Worm (Caenorhabditis elegans) whole organism, mixed stage, embryonic: Measurements from ENCODE around the gene Y97E10AL.1.

ENCODE experiments used
- bed-3 ChIP-seq: fragments of 200-800 bp; sonication (Bioruptor generic); optimal IDR thresholded peaks from 3 replicates; lab custom pipeline; 2018; ENCODE audit warnings: mild to moderate bottlenecking, missing genetic modification characterization, moderate library complexity, missing compliant biosample characterization
- ceh-39 ChIP-seq: fragments of 150-350 bp; optimal IDR thresholded peaks from 2 replicates; lab custom pipeline; 2014; ENCODE audit warnings: missing biosample characterization, missing genetic modification characterization
- ceh-43 ChIP-seq: fragments of 200-800 bp; sonication (Bioruptor generic); optimal IDR thresholded peaks from 2 replicates; lab custom pipeline; 2018; ENCODE audit warnings: mild to moderate bottlenecking, missing genetic modification characterization, moderate library complexity, missing compliant biosample characterization
- ceh-83 ChIP-seq: fragments of 200-800 bp; sonication (Bioruptor generic); optimal IDR thresholded peaks from 2 replicates; lab custom pipeline; 2018; ENCODE audit warnings: mild to moderate bottlenecking, missing genetic modification characterization, missing compliant biosample characterization
- ces-1 ChIP-seq: fragments of 150-350 bp; optimal IDR thresholded peaks from 2 replicates; lab custom pipeline; 2014; ENCODE audit warnings: missing biosample characterization, missing genetic modification reagents, missing genetic modification characterization
- cnd-1 ChIP-seq: fragments of 200-800 bp; sonication (Bioruptor generic); optimal IDR thresholded peaks from 2 replicates; lab custom pipeline; 2018; ENCODE audit warnings: mild to moderate bottlenecking, missing genetic modification characterization, missing compliant biosample characterization
- drap-1 ChIP-seq: fragments of 200-800 bp; sonication (Bioruptor generic); optimal IDR thresholded peaks from 3 replicates; lab custom pipeline; 2018; ENCODE audit warnings: mild to moderate bottlenecking, missing genetic modification characterization, missing compliant biosample characterization
- elt-1 ChIP-seq: sonication (generic microtip); optimal IDR thresholded peaks from 2 replicates; lab custom pipeline; 2017; ENCODE audit warnings: missing genetic modification characterization, mild to moderate bottlenecking, missing compliant biosample characterization, antibody characterized with exemption, moderate library complexity, borderline replicate concordance; ENCODE audit not compliant: insufficient read depth
- elt-3 ChIP-seq: fragments of 150-350 bp; optimal IDR thresholded peaks from 2 replicates; lab custom pipeline; 2014; ENCODE audit warnings: missing biosample characterization, missing genetic modification characterization
- flh-1 ChIP-seq: fragments of 200-800 bp; sonication (Bioruptor generic); optimal IDR thresholded peaks from 2 replicates; lab custom pipeline; 2018; ENCODE audit warnings: mild to moderate bottlenecking, missing genetic modification characterization, moderate library complexity, missing compliant biosample characterization
- ham-2 ChIP-seq: fragments of 200-800 bp; sonication (Bioruptor generic); optimal IDR thresholded peaks from 2 replicates; lab custom pipeline; 2018; ENCODE audit warnings: mild to moderate bottlenecking, missing genetic modification characterization, missing compliant biosample characterization
- hlh-1 ChIP-seq: fragments of 150-350 bp; optimal IDR thresholded peaks from 2 replicates; lab custom pipeline; 2014; ENCODE audit warnings: missing biosample characterization, missing genetic modification reagents, missing genetic modification characterization
- lin-13 ChIP-seq: fragments of 150-350 bp; optimal IDR thresholded peaks from 2 replicates; lab custom pipeline; 2014; ENCODE audit warnings: missing biosample characterization, missing genetic modification characterization
- lin-32 ChIP-seq: fragments of 200-800 bp; sonication (Bioruptor generic); optimal IDR thresholded peaks from 2 replicates; lab custom pipeline; 2018; ENCODE audit warnings: mild to moderate bottlenecking, missing genetic modification characterization, missing compliant biosample characterization
- lsy-2 ChIP-seq: fragments of 150-350 bp; optimal IDR thresholded peaks from 2 replicates; lab custom pipeline; 2014; ENCODE audit warnings: missing biosample characterization, missing genetic modification characterization
- mab-5 ChIP-seq: fragments of 150-350 bp; optimal IDR thresholded peaks from 2 replicates; lab custom pipeline; 2014; ENCODE audit warnings: missing biosample characterization, missing genetic modification characterization
- mep-1 ChIP-seq: fragments of 150-350 bp; optimal IDR thresholded peaks from 2 replicates; lab custom pipeline; 2017; ENCODE audit warnings: missing biosample characterization, missing genetic modification reagents, missing genetic modification characterization, inconsistent platforms
- mls-2 ChIP-seq: sonication (generic microtip); optimal IDR thresholded peaks from 2 replicates; lab custom pipeline; 2016; ENCODE audit warnings: mild to moderate bottlenecking, missing genetic modification characterization, moderate library complexity, missing compliant biosample characterization
- nhr-12 ChIP-seq: fragments of 150-350 bp; optimal IDR thresholded peaks from 2 replicates; lab custom pipeline; 2014; ENCODE audit warnings: missing biosample characterization, missing genetic modification characterization
- nhr-2 ChIP-seq: fragments of 150-350 bp; optimal IDR thresholded peaks from 2 replicates; lab custom pipeline; 2014; ENCODE audit warnings: missing biosample characterization, missing genetic modification characterization
- nhr-237 ChIP-seq: fragments of 150-350 bp; optimal IDR thresholded peaks from 2 replicates; lab custom pipeline; 2014; ENCODE audit warnings: missing biosample characterization, missing genetic modification characterization
- nhr-28 ChIP-seq: fragments of 150-350 bp; optimal IDR thresholded peaks from 2 replicates; lab custom pipeline; 2014; ENCODE audit warnings: missing biosample characterization, missing genetic modification characterization
- nhr-76 ChIP-seq: sonication (generic microtip); optimal IDR thresholded peaks from 2 replicates; lab custom pipeline; 2017; ENCODE audit warnings: missing biosample characterization, missing genetic modification characterization
- pha-4 ChIP-seq: fragments of 150-350 bp; optimal IDR thresholded peaks from 2 replicates; lab custom pipeline; 2018; ENCODE audit warnings: missing biosample characterization, missing genetic modification reagents, missing genetic modification characterization
- snpc-4 ChIP-seq: fragments of 150-350 bp; optimal IDR thresholded peaks from 2 replicates; lab custom pipeline; 2014; ENCODE audit warnings: missing biosample characterization, missing genetic modification characterization
- sptf-1 ChIP-seq: sonication (generic microtip); optimal IDR thresholded peaks from 2 replicates; lab custom pipeline; 2017; ENCODE audit warnings: mild to moderate bottlenecking, missing genetic modification characterization, moderate library complexity, missing compliant biosample characterization
- tbx-8 ChIP-seq: fragments of 200-800 bp; sonication (Bioruptor generic); optimal IDR thresholded peaks from 2 replicates; lab custom pipeline; 2018; ENCODE audit warnings: mild to moderate bottlenecking, missing genetic modification characterization, moderate library complexity, missing compliant biosample characterization
- unc-120 ChIP-seq: sonication (generic microtip); optimal IDR thresholded peaks from 2 replicates; lab custom pipeline; 2017; ENCODE audit warnings: missing genetic modification characterization, missing compliant biosample characterization; ENCODE audit not compliant: poor library complexity, severe bottlenecking
- unc-39 ChIP-seq: fragments of 150-350 bp; optimal IDR thresholded peaks from 2 replicates; lab custom pipeline; 2014; ENCODE audit warnings: missing biosample characterization, missing genetic modification characterization
- unc-62 ChIP-seq: fragments of 150-350 bp; optimal IDR thresholded peaks from 2 replicates; lab custom pipeline; 2014; ENCODE audit warnings: missing biosample characterization, missing genetic modification reagents, missing genetic modification characterization
- zip-8 ChIP-seq: fragments of 150-350 bp; optimal IDR thresholded peaks from 2 replicates; lab custom pipeline; 2014; ENCODE audit warnings: missing biosample characterization, missing genetic modification characterization
- ztf-11 ChIP-seq: fragments of 150-350 bp; optimal IDR thresholded peaks from 2 replicates; lab custom pipeline; 2014; ENCODE audit warnings: missing biosample characterization, missing genetic modification characterization

The Y97E10AL.1 gene

DNA sequence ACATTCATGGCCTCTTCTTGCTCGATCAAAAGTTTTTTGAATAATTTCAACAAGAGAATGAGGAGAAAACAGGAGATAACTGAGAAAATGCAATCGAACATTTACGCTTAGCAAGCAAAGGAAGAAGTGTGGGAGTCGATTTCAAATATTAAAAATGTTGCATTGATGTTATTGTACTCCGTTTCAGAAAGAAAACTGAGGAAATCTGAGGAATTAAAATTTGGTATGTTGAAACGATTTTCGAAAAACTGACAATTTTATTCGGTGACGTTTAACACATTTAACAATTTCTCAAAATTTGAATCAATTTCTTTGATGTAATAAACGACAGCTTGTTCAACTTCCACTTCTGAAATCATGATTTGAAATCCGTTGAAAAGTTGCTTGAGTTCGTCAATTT, 31.4 kb upstream of the Y97E10AL.1 start, which contains the start of gene F26D11.13:
TSS of gene F26D11.13 (minus strand) at position 101 of the 400 bp plus-strand sequence.
- TF ChIP-seq mab-5 (tag; lab: Kevin White, UChicago) (no peak), elt-3 (tag; lab: Kevin White, UChicago) (no peak), mls-2 (tag; lab: Kevin White, UChicago) (no peak), ceh-83 (no peak), zip-8 (tag; lab: Kevin White, UChicago) (no peak), nhr-2 (no peak)

DNA sequence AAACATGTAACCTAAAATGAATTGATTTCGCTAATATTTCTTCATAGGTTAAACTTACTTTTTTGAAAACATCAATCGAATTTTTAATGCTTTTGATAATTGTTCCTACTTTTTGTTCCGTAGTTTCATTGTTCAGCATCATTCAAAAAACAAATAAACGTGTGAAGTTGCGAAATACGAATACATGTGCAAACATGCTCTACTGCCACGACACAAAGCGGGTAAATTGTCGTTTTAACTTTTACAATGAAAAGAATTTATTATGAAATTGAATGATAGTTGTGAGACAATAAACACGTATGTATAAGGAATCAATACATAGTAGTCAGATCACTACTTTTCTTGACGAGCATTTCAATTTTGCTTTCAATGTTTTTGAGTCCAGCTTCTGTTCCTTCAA, 30.8 kb upstream of the Y97E10AL.1 start, which contains the start of gene F26D11.12:
TSS of gene F26D11.12 (minus strand) at position 145 of the 400 bp plus-strand sequence.
- TF ChIP-seq nhr-237: no peak
- no peak for TF ChIP-seq nhr-12 (tag; lab: Kevin White, UChicago)
- TF ChIP-seq lin-32 (GFP tag; lab: Kevin White, UChicago): no peak

ce11 chrV:7956218-7956617, 29.7 kb upstream of the Y97E10AL.1 start, which contains the start of gene pals-34:
Gene pals-34 (minus strand): TSS chrV:7956497.
- TF ChIP-seq elt-1 (tag; lab: Kevin White, UChicago): no peak
- no peak for TF ChIP-seq sptf-1 (tag; lab: Kevin White, UChicago)
- no peak for TF ChIP-seq ztf-11
- TF ChIP-seq mab-5 (tag; lab: Kevin White, UChicago): no peak
- TF ChIP-seq hlh-1 (tag; lab: Kevin White, UChicago): no peak
- no peak for TF ChIP-seq nhr-237
- TF ChIP-seq tbx-8 (GFP tag; lab: Kevin White, UChicago): no peak
- no peak for TF ChIP-seq cnd-1
- no peak for TF ChIP-seq flh-1
- no peak for TF ChIP-seq snpc-4 (tag; lab: Kevin White, UChicago)
- TF ChIP-seq nhr-76 (tag; lab: Kevin White, UChicago): no peak
- TF ChIP-seq bed-3 (GFP tag; lab: Kevin White, UChicago): no peak
- no peak for TF ChIP-seq ceh-43 (GFP tag; lab: Kevin White, UChicago)
- TF ChIP-seq ces-1 (GFP tag; lab: Kevin White, UChicago): no peak
- no peak for TF ChIP-seq drap-1 (GFP tag; lab: Kevin White, UChicago)
- no peak for TF ChIP-seq unc-120

ce11 chrV:7958740-7959320, 27.1 kb upstream of the Y97E10AL.1 start, which contains the start of the genes clec-217 and F26D11.2:
Gene clec-217 (minus strand): TSS chrV:7958840.
Gene F26D11.2 (plus strand): TSS chrV:7959270.
- TF ChIP-seq elt-1 (tag; lab: Kevin White, UChicago) (no peak), cnd-1 (no peak), ceh-43 (GFP tag; lab: Kevin White, UChicago) (no peak), tbx-8 (GFP tag; lab: Kevin White, UChicago) (no peak), elt-3 (tag; lab: Kevin White, UChicago) (no peak), lin-13 (tag; lab: Kevin White, UChicago) (no peak), lsy-2 (no peak), nhr-28 (no peak), drap-1 (GFP tag; lab: Kevin White, UChicago) (no peak), lin-32 (GFP tag; lab: Kevin White, UChicago) (no peak), nhr-76 (tag; lab: Kevin White, UChicago) (no peak), unc-62 (GFP tag; lab: Kevin White, UChicago) (no peak), ham-2 (no peak)

- TF ChIP-seq pha-4 (tag; lab: Kevin White, UChicago) (no peak), mep-1 (tag; lab: Kevin White, UChicago) (no peak), mab-5 (tag; lab: Kevin White, UChicago) (no peak), unc-39 (tag; lab: Kevin White, UChicago) (no peak), unc-62 (GFP tag; lab: Kevin White, UChicago) (no peak), snpc-4 (tag; lab: Kevin White, UChicago) (no peak), nhr-237 (no peak), hlh-1 (tag; lab: Kevin White, UChicago) (no peak), nhr-28 (no peak), lin-13 (tag; lab: Kevin White, UChicago) (no peak), sptf-1 (tag; lab: Kevin White, UChicago) (no peak), ceh-39 (tag; lab: Kevin White, UChicago) (no peak), nhr-76 (tag; lab: Kevin White, UChicago) (no peak), ceh-43 (GFP tag; lab: Kevin White, UChicago) (no peak), tbx-8 (GFP tag; lab: Kevin White, UChicago) (no peak), flh-1 (no peak), ces-1 (GFP tag; lab: Kevin White, UChicago) (no peak)
Observed at ce11 chrV:7964429-7964828, 21.5 kb upstream of the Y97E10AL.1 start.
